Worm (Caenorhabditis elegans): ENCODE measurements around the gene lea-1.

- TF ChIP-seq lsy-2 (tag; optimal IDR thresholded peaks at IDR 0.05) (no peak), elt-3 (tag; optimal IDR thresholded peaks at IDR 0.05) (no peak), unc-62 (GFP tag; optimal IDR thresholded peaks at IDR 0.05) (no peak), pha-4 (tag; optimal IDR thresholded peaks at IDR 0.05) (no peak), cnd-1 (tag; optimal IDR thresholded peaks at IDR 0.05) (no peak), ztf-11 (tag; optimal IDR thresholded peaks at IDR 0.05) (no peak)
Measured at ce11 chrV:10030992-10031383, 19.3 kb downstream of the lea-1 start, which contains the start of gene acl-2.
